Worm (Caenorhabditis elegans): ENCODE data around the gene ddo-1.

DNA sequence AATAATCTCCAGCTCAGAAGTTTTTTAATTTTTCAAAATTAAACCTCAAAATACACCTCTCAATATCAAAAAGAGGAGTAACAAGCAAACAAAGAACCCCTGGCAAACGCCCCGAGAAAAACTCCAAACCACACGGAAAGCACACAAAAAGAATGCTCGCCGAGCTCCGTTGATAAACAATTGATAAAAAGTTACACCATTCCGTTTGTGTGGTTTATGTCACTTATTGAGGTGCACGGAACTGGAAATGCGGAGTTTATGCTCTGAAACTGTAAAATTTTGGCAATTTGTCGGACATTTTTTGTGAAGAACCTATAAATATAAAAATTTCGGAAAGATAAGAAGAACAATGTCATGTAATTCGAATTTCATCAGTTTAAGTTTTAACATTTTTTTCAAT lies 24.7 kb downstream of the ddo-1 start:
- TF ChIP-seq aha-1 (tag; optimal IDR thresholded peaks at IDR 0.05) (no peak), pqm-1 (tag; optimal IDR thresholded peaks at IDR 0.05) (no peak), rnt-1 (tag; optimal IDR thresholded peaks at IDR 0.05) (no peak)
